Worm (Caenorhabditis elegans) whole organism, L4 larva: Measurements from ENCODE around the gene F13A2.3.

Experiments used
- F26F4.8 ChIP-seq: fragments of 200-800 bp; sonication (Bioruptor generic); conservative IDR thresholded peaks from 2 replicates; pipeline ENCODE4 v1.3.6; 2022; ENCODE audit warnings: missing genetic modification characterization, missing compliant biosample characterization
- Y5F2A.4 ChIP-seq: fragments of 200-800 bp; sonication (Bioruptor generic); optimal IDR thresholded peaks from 2 replicates; lab custom pipeline; 2018; ENCODE audit warnings: mild to moderate bottlenecking, missing genetic modification characterization, missing compliant biosample characterization
- aha-1 ChIP-seq: fragments of 150-350 bp; peaks from one replicate; lab custom pipeline; 2014; ENCODE audit warnings: missing biosample characterization, missing genetic modification characterization
- ceh-44 ChIP-seq: fragments of 200-800 bp; sonication (Bioruptor generic); IDR thresholded peaks from 2 replicates; pipeline ENCODE4 v1.3.6; 2022; ENCODE audit warnings: missing genetic modification reagents, missing genetic modification characterization, missing compliant biosample characterization
- ces-1 ChIP-seq: fragments of 150-350 bp; sonication (generic microtip); optimal IDR thresholded peaks from 4 replicates; lab custom pipeline; 2014; ENCODE audit warnings: missing biosample characterization, missing genetic modification reagents, missing genetic modification characterization
- daf-16 ChIP-seq, 3 experiments: sonication (generic microtip); optimal IDR thresholded peaks; 2 replicates each; lab custom pipeline; 2016 to 2017; ENCODE audit warnings: missing genetic modification characterization in 3 of 3, missing genetic modification reagents in 3 of 3, mild to moderate bottlenecking in 2 of 3, missing compliant biosample characterization in 2 of 3, missing biosample characterization in 1 of 3, moderate library complexity in 1 of 3
- daf-19 ChIP-seq: fragments of 200-800 bp; sonication (Bioruptor generic); conservative IDR thresholded peaks from 2 replicates; pipeline ENCODE4 v1.3.6; 2022; ENCODE audit warnings: missing genetic modification characterization, missing compliant biosample characterization
- daf-8 ChIP-seq: fragments of 200-800 bp; sonication (Bioruptor generic); IDR thresholded peaks from 2 replicates; pipeline ENCODE4 v1.3.6; 2022; ENCODE audit warnings: missing genetic modification characterization, missing compliant biosample characterization
- dve-1 ChIP-seq: sonication (generic microtip); optimal IDR thresholded peaks from 2 replicates; lab custom pipeline; 2017; ENCODE audit warnings: antibody characterized with exemption, mild to moderate bottlenecking, missing genetic modification characterization, missing compliant biosample characterization; ENCODE audit not compliant: insufficient read depth
- egl-43 ChIP-seq: fragments of 200-800 bp; sonication (Bioruptor generic); IDR thresholded peaks from 2 replicates; pipeline ENCODE4 v1.3.6; 2022; ENCODE audit warnings: missing genetic modification reagents, missing genetic modification characterization, missing compliant biosample characterization
- fkh-10 ChIP-seq: fragments of 150-350 bp; optimal IDR thresholded peaks from 2 replicates; lab custom pipeline; 2014; ENCODE audit warnings: missing biosample characterization, missing genetic modification reagents, missing genetic modification characterization
- lin-1 ChIP-seq: fragments of 200-800 bp; sonication (Bioruptor generic); IDR thresholded peaks from 2 replicates; pipeline ENCODE4 v1.3.6; 2022; ENCODE audit warnings: missing genetic modification reagents, missing genetic modification characterization, missing compliant biosample characterization
- lin-15B ChIP-seq: fragments of 150-350 bp; sonication (generic microtip); optimal IDR thresholded peaks from 3 replicates; lab custom pipeline; 2014; ENCODE audit warnings: missing biosample characterization, missing genetic modification characterization
- lin-38 ChIP-seq: fragments of 200-800 bp; sonication (Bioruptor generic); IDR thresholded peaks from 2 replicates; pipeline ENCODE4 v1.3.6; 2022; ENCODE audit warnings: missing genetic modification reagents, missing genetic modification characterization, missing compliant biosample characterization
- lin-39 ChIP-seq: fragments of 150-350 bp; optimal IDR thresholded peaks from 2 replicates; lab custom pipeline; 2014; ENCODE audit warnings: missing biosample characterization, missing genetic modification reagents, missing genetic modification characterization
- mxl-3 ChIP-seq: fragments of 200-800 bp; sonication (Bioruptor generic); optimal IDR thresholded peaks from 2 replicates; lab custom pipeline; 2018; ENCODE audit warnings: mild to moderate bottlenecking, missing genetic modification characterization, missing compliant biosample characterization
- nhr-237 ChIP-seq: sonication (generic microtip); optimal IDR thresholded peaks from 2 replicates; lab custom pipeline; 2017; ENCODE audit warnings: missing biosample characterization, missing genetic modification characterization
- nhr-25 ChIP-seq: sonication (generic microtip); optimal IDR thresholded peaks from 2 replicates; lab custom pipeline; 2017; ENCODE audit warnings: missing genetic modification characterization, mild to moderate bottlenecking, missing compliant biosample characterization, antibody characterized with exemption, moderate library complexity, borderline replicate concordance; ENCODE audit not compliant: insufficient read depth
- nhr-48 ChIP-seq: sonication (generic microtip); optimal IDR thresholded peaks from 2 replicates; lab custom pipeline; 2016; ENCODE audit warnings: mild to moderate bottlenecking, missing genetic modification characterization, missing compliant biosample characterization
- nhr-77 ChIP-seq: fragments of 150-350 bp; optimal IDR thresholded peaks from 2 replicates; lab custom pipeline; 2014; ENCODE audit warnings: missing biosample characterization, missing genetic modification characterization
- sdz-12 ChIP-seq: fragments of 200-800 bp; sonication (Bioruptor generic); optimal IDR thresholded peaks from 2 replicates; lab custom pipeline; 2018; ENCODE audit warnings: mild to moderate bottlenecking, missing genetic modification characterization, missing compliant biosample characterization
- set-16 ChIP-seq: fragments of 200-800 bp; sonication (Bioruptor generic); IDR thresholded peaks from 2 replicates; pipeline ENCODE4 v1.3.6; 2022; ENCODE audit warnings: missing genetic modification reagents, missing genetic modification characterization, missing compliant biosample characterization
- spr-3 ChIP-seq: fragments of 200-800 bp; sonication (Bioruptor generic); optimal IDR thresholded peaks from 2 replicates; lab custom pipeline; 2018; ENCODE audit warnings: mild to moderate bottlenecking, missing genetic modification characterization, missing compliant biosample characterization
- zfp-2 ChIP-seq: sonication (generic microtip); optimal IDR thresholded peaks from 2 replicates; lab custom pipeline; 2016; ENCODE audit warnings: mild to moderate bottlenecking, missing genetic modification characterization, missing compliant biosample characterization
- zfp-3 ChIP-seq: fragments of 200-800 bp; sonication (Bioruptor generic); conservative IDR thresholded peaks from 2 replicates; pipeline ENCODE4 v1.3.6; 2022; ENCODE audit warnings: missing genetic modification reagents, missing genetic modification characterization, missing compliant biosample characterization
- ztf-11 ChIP-seq: fragments of 150-350 bp; optimal IDR thresholded peaks from 2 replicates; lab custom pipeline; 2014; ENCODE audit warnings: missing biosample characterization, missing genetic modification characterization

F13A2.3 gene

DNA sequence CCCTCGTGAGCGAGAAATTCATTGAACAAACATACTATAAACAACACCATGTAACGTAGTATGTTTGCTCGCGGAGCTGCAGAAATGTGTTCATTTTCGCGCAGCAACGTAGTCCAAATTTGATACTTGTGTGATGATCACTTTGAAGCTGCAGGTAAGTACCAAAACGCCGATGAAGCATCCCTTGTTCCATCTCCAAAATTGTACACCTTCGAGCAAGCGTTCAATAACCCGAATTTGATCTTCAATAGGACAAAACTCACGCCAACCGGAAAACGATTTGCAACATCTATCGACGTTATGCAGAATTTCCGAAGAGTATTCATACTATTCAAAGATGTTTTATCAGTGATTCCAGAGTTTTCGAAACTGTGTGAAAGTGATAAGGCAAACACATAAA lies 14.5 kb upstream of the F13A2.3 start, which contains the start of gene Y47D7A.3:
TSS of gene Y47D7A.3 (plus strand) at position 301 of the 400 bp plus-strand sequence.
- TF ChIP-seq spr-3 (GFP tag; lab: Kevin White, UChicago) = no peak
- no peak for TF ChIP-seq nhr-77 (tag; lab: Kevin White, UChicago)

- TF ChIP-seq nhr-48 (tag; lab: Kevin White, UChicago) = no peak
- TF ChIP-seq aha-1 (tag; lab: Kevin White, UChicago) = peak; percentile 9
- TF ChIP-seq lin-15B (tag; lab: Kevin White, UChicago) = no peak
Observed at ce11 chrV:4407519-4407918, 11.4 kb upstream of the F13A2.3 start, which contains the start of gene nhr-118. Gene nhr-118 (plus strand): TSS chrV:4407819.

DNA sequence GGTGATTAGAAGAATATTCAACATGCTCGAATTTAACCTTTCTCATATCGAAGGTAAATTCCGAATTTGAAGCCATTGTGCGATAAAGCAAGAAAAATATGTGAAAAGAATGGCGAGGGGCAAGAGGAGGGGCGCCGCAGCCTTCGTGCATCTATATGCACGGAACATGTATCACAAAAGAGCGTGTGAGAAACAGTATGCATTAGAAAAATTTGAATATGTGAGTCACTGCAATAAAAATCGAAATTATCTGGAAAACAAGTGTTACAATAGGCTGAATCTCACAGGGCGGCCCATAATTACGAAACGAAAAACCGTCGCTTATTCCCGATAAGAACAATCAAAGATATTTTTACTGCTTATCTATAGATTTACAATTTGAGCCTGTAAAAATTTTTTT lies 5.7 kb upstream of the F13A2.3 start, which contains the start of gene F13A2.5:
TSS of gene F13A2.5 (minus strand) at position 101 of the 400 bp plus-strand sequence.
- TF ChIP-seq aha-1 (tag; lab: Kevin White, UChicago) (peak; percentile 1), lin-1 (no peak)

- TF ChIP-seq egl-43 (GFP tag; lab: Robert Waterston, UW) = no peak
- no peak for TF ChIP-seq dve-1 (tag; lab: Kevin White, UChicago)
- no peak for TF ChIP-seq F26F4.8 (GFP tag; lab: Robert Waterston, UW)
- no peak for TF ChIP-seq ceh-44 (GFP tag; lab: Robert Waterston, UW)
- no peak for TF ChIP-seq sdz-12 (GFP tag; lab: Kevin White, UChicago)
Observed at ce11 chrV:4400118-4400517, 4.0 kb upstream of the F13A2.3 start, which contains the start of gene F13A2.4. Gene F13A2.4 (minus strand): TSS chrV:4400218.

ce11 chrV:4398884-4399283 lies 2.7 kb upstream of the F13A2.3 start:
- TF ChIP-seq daf-8 (GFP tag; lab: Robert Waterston, UW) = no peak
- TF ChIP-seq lin-39 = no peak
- no peak for TF ChIP-seq nhr-25 (tag; lab: Kevin White, UChicago)
- no peak for TF ChIP-seq ztf-11
- no peak for TF ChIP-seq ceh-44 (GFP tag; lab: Robert Waterston, UW)
- no peak for TF ChIP-seq daf-19 (GFP tag; lab: Robert Waterston, UW)
- TF ChIP-seq zfp-3 (GFP tag; lab: Robert Waterston, UW) = no peak
- no peak for TF ChIP-seq daf-16 (GFP tag; optimal IDR thresholded peaks at IDR 0.05; lab: Kevin White, UChicago)
- no peak for TF ChIP-seq daf-16 (tag; optimal IDR thresholded peaks at IDR 0.05; lab: Kevin White, UChicago)
- TF ChIP-seq set-16 (GFP tag; lab: Robert Waterston, UW) = peak; percentile 61; the same call in 1 of the 2 replicates

DNA sequence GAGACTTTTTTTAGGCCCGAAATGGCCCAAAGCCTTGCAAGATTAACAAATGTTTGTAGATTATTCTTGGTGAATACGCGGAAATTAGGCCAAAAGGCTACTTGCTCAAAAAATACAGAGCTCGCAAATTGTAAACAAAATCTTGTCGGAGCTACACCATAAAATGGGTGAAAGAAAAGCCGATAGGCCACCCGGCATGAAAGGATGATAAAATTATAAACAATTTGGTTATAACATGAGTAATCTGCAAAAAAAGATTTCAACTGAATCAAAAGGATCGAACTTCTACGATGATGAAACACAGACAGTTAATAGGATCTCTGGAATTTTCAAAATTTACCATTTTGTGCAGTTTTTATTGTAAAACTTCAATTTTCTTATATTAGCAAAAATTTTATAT lies 2.0 kb upstream of the F13A2.3 start:
- TF ChIP-seq zfp-2 = no peak
- TF ChIP-seq aha-1 (tag; lab: Kevin White, UChicago) = peak; percentile 93
- no peak for TF ChIP-seq daf-19 (GFP tag; lab: Robert Waterston, UW)
- TF ChIP-seq ces-1 (GFP tag; lab: Kevin White, UChicago) = no peak
- TF ChIP-seq nhr-237 (tag; lab: Kevin White, UChicago) = no peak
- TF ChIP-seq fkh-10 (GFP tag; lab: Kevin White, UChicago) = no peak

ce11 chrV:4387916-4388315 lies 8.2 kb downstream of the F13A2.3 start:
- TF ChIP-seq mxl-3 (GFP tag; lab: Kevin White, UChicago) = no peak
- TF ChIP-seq ceh-44 (GFP tag; lab: Robert Waterston, UW) = no peak
- TF ChIP-seq lin-15B (tag; lab: Kevin White, UChicago) = no peak
- TF ChIP-seq ztf-11 = no peak
- TF ChIP-seq lin-38 (GFP tag; lab: Robert Waterston, UW) = no peak
- TF ChIP-seq Y5F2A.4 (GFP tag; lab: Kevin White, UChicago) = no peak
